Fruit fly (Drosophila melanogaster) whole organism, prepupa: ENCODE data around the gene CG18528.

Experiments used
- Blimp-1 ChIP-seq: fragments of 200-800 bp; sonication (Bioruptor generic); optimal IDR thresholded peaks from 3 replicates; lab custom pipeline; 2017; ENCODE audit warnings: missing biosample characterization, missing genetic modification characterization, mild to moderate bottlenecking, moderate library complexity, missing genetic modification reagents
- CG10669 ChIP-seq: fragments of 200-800 bp; sonication (Bioruptor generic); optimal IDR thresholded peaks from 3 replicates; lab custom pipeline; 2018; ENCODE audit warnings: missing biosample characterization, mild to moderate bottlenecking, missing genetic modification characterization, moderate library complexity
- CG11762 ChIP-seq: fragments of 200-800 bp; sonication (Bioruptor generic); optimal IDR thresholded peaks from 3 replicates; lab custom pipeline; 2016; ENCODE audit warnings: missing biosample characterization, missing genetic modification characterization; ENCODE audit not compliant: insufficient read depth
- CG11902 ChIP-seq: fragments of 200-800 bp; sonication (Bioruptor generic); optimal IDR thresholded peaks from 3 replicates; lab custom pipeline; 2016; ENCODE audit warnings: missing biosample characterization, missing genetic modification characterization
- CG32006 ChIP-seq: fragments of 200-800 bp; sonication (Bioruptor generic); optimal IDR thresholded peaks from 3 replicates; lab custom pipeline; 2017; ENCODE audit warnings: missing biosample characterization, mild to moderate bottlenecking, missing genetic modification characterization
- CG4318 ChIP-seq: fragments of 200-800 bp; sonication (Bioruptor generic); optimal IDR thresholded peaks from 3 replicates; lab custom pipeline; 2017; ENCODE audit warnings: missing biosample characterization, mild to moderate bottlenecking, missing genetic modification characterization
- CG6792 ChIP-seq: fragments of 200-800 bp; sonication (Bioruptor generic); optimal IDR thresholded peaks from 3 replicates; lab custom pipeline; 2016; ENCODE audit warnings: missing biosample characterization, missing genetic modification characterization
- CG7368 ChIP-seq: fragments of 200-800 bp; sonication (Bioruptor generic); optimal IDR thresholded peaks from 3 replicates; lab custom pipeline; 2016; ENCODE audit warnings: missing biosample characterization, missing genetic modification characterization
- Ets21C ChIP-seq: fragments of 200-800 bp; sonication (Bioruptor generic); optimal IDR thresholded peaks from 3 replicates; lab custom pipeline; 2016; ENCODE audit warnings: missing biosample characterization, missing genetic modification characterization
- Gug ChIP-seq: fragments of 200-800 bp; sonication (Bioruptor generic); IDR thresholded peaks from 2 replicates; pipeline ENCODE4 v1.3.6; 2022; ENCODE audit warnings: missing biosample characterization, missing genetic modification characterization
- OdsH ChIP-seq: fragments of 200-800 bp; sonication (Bioruptor generic); optimal IDR thresholded peaks from 3 replicates; lab custom pipeline; 2016; ENCODE audit warnings: missing biosample characterization, missing genetic modification characterization
- dac ChIP-seq: fragments of 200-800 bp; sonication (Bioruptor generic); optimal IDR thresholded peaks from 2 replicates; lab custom pipeline; 2017; ENCODE audit warnings: missing biosample characterization, mild to moderate bottlenecking, missing genetic modification characterization
- ss ChIP-seq, 2 experiments: fragments of 200-800 bp; sonication (Bioruptor generic); optimal IDR thresholded peaks; 2 replicates in 1 of 2; 3 replicates in 1 of 2; lab custom pipeline; 2017 to 2018; ENCODE audit warnings: mild to moderate bottlenecking in 2 of 2, missing biosample characterization in 2 of 2, missing genetic modification characterization in 2 of 2, moderate library complexity in 1 of 2

- TF ChIP-seq CG7368 (GFP tag; lab: Kevin White, UChicago) (no peak), CG4318 (GFP tag; lab: Kevin White, UChicago) (no peak), Gug (no peak), OdsH (GFP tag; lab: Kevin White, UChicago) (no peak), dac (GFP tag; lab: Kevin White, UChicago) (no peak), CG6792 (GFP tag; lab: Kevin White, UChicago) (no peak), Ets21C (GFP tag; lab: Kevin White, UChicago) (no peak), ss (GFP tag; optimal IDR thresholded peaks at IDR 0.05; lab: Kevin White, UChicago) (no peak), CG11902 (no peak), CG11762 (GFP tag; lab: Kevin White, UChicago) (no peak), CG32006 (GFP tag; lab: Kevin White, UChicago) (no peak), CG10669 (no peak), Blimp-1 (GFP tag; lab: Kevin White, UChicago) (no peak)
These were observed 15.6 kb upstream of the CG18528 start, which contains the start of gene CG17781 for dm6 chr3R:24375561-24375960.
